Worm (Caenorhabditis elegans): Measurements from ENCODE around the gene ins-4.
A peak's percentile ranks its signal among the peaks of the same experiment; 100 is the strongest.

The ins-4 gene

DNA sequence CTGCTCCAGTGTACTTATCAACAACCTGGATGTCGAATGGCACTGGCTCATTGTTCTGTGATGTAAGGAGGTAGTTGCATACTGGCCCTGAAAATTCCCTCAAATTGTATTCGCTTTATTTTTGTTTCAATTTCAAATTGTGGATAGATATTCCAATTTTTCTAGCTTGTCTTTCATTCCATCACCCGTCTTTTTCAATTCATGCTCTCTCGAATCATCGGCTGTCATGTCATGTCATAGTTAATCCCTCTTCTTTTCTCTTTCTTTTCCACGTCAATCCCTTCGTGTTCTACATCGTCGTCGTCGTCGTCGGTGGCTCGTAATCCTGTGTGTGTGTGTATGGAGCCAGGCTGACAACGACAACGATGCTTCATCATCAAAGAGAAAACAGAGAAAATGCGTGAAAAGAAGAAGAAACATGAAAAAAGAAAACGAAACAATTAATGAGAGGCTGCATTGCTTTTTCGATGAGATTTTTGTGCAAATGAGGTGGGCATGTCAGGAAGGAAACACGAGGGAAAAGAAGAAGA is 40.5 kb upstream of the ins-4 start:
- TF ChIP-seq unc-42 (tag; optimal IDR thresholded peaks at IDR 0.05) = peak; percentile 27
- TF ChIP-seq unc-55 (GFP tag; optimal IDR thresholded peaks at IDR 0.05) = peak; percentile 37
- no peak for TF ChIP-seq mec-3 (tag; optimal IDR thresholded peaks at IDR 0.05; ENCODE audit: borderline replicate concordance)
- no peak for TF ChIP-seq unc-3 (GFP tag; conservative IDR thresholded peaks at IDR 0.05)
- no peak for TF ChIP-seq unc-3 (tag; optimal IDR thresholded peaks at IDR 0.05)
- TF ChIP-seq syd-9 (tag; optimal IDR thresholded peaks at IDR 0.05) = no peak
- no peak for TF ChIP-seq rnt-1 (tag; optimal IDR thresholded peaks at IDR 0.05)
- TF ChIP-seq ceh-14 (tag; optimal IDR thresholded peaks at IDR 0.05) = peak; percentile 12

DNA sequence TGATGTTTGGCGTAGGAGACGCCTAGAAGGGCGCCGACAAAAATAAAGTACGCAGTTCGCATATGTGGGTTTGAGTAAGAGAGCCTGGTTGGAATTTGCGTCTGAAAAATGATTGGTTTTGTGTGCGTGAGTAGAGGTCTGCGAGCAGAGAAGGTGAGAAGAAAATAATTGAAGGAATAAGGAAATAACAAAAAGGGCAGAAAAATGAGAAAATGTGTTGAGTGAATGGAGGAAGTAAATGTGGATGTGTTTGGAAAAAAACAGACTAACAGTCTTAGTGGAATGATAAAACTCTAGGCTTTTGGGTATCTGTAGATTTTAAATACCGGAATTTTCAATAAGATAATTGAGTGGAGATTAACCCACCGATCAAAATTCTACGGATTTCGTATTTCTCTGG is 39.6 kb upstream of the ins-4 start, which contains the start of gene casy-1:
Gene casy-1, minus strand, starts transcription at position 101 of the 400 bp plus-strand sequence.
- no peak for TF ChIP-seq odd-2 (tag; optimal IDR thresholded peaks at IDR 0.05)
- TF ChIP-seq unc-3 (GFP tag; conservative IDR thresholded peaks at IDR 0.05) = no peak
- TF ChIP-seq unc-3 (tag; optimal IDR thresholded peaks at IDR 0.05) = no peak
- no peak for TF ChIP-seq eyg-1 (tag; optimal IDR thresholded peaks at IDR 0.05)
- no peak for TF ChIP-seq C38D4.7 (GFP tag; optimal IDR thresholded peaks at IDR 0.05)
- no peak for TF ChIP-seq lim-6 (tag; optimal IDR thresholded peaks at IDR 0.05)
- TF ChIP-seq ceh-19 (GFP tag; optimal IDR thresholded peaks at IDR 0.05) = no peak
- no peak for TF ChIP-seq ceh-18 (tag; optimal IDR thresholded peaks at IDR 0.05)
- no peak for TF ChIP-seq ceh-24 (tag; optimal IDR thresholded peaks at IDR 0.05)
- TF ChIP-seq K09A11.1 (tag; optimal IDR thresholded peaks at IDR 0.05; ENCODE audit: insufficient read depth) = no peak
- no peak for TF ChIP-seq dmd-4 (tag; optimal IDR thresholded peaks at IDR 0.05; ENCODE audit: borderline replicate concordance)
- no peak for TF ChIP-seq ceh-34 (tag; optimal IDR thresholded peaks at IDR 0.05)
- no peak for TF ChIP-seq ceh-2 (tag; optimal IDR thresholded peaks at IDR 0.05)
- TF ChIP-seq tbx-2 (tag; optimal IDR thresholded peaks at IDR 0.05) = no peak
- no peak for TF ChIP-seq hlh-30 (tag; optimal IDR thresholded peaks at IDR 0.05; ENCODE audit: insufficient read depth)
- TF ChIP-seq K02D7.2 (tag; optimal IDR thresholded peaks at IDR 0.05) = no peak
- TF ChIP-seq fkh-10 (GFP tag; optimal IDR thresholded peaks at IDR 0.05) = no peak

DNA sequence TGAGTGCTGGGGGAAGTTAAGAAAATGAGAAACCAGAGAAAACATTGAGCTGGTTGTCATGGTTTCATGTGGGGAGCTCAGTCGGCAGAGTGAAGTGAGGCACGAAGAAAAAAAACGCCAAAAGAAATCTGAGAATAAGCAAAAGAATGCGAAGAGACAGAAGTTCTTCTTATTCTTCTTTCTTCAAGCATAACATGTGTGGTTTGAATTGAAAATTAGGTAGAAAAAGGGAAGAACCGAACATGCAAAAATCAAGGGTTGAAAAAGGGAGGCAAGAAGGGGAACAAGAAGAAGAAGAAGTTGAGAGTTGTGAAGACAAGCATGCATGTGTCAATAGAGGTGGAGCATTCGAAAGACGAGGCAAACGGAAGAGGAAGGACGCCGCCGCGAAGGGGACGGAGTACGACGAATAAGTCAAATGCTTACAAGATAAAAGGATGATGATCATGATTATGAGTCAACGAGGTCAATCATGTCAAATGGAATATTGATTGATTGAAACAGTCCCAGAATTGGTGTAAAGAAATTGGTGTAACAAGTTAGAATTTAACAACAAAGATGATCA is 38.3 kb upstream of the ins-4 start:
- TF ChIP-seq nhr-232 (tag; optimal IDR thresholded peaks at IDR 0.05) = no peak

DNA sequence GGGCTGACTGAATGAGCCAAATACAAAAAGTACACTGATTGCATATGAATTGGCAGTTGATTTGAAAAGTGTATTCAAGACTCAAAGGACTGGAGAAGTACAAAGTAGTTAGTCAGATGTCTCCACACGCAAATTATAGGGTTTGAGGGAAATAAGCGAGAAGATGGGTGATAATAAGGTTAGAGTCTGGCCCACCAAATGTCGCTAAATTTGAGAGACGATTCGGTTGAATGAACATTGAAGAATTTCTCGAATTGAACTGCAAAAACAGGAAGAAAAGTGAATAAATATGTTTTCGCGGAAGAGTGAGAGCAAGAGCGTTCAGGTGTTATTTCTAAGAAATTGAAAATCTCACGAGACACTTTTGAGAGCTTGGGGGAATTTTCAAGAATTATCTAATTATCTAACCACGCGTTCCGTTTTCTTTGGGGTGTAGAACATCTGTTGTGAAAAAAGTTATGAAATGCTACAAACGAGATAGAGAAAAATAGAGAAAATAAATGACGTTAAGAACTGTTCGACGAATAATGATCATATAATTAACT is 36.5 kb upstream of the ins-4 start:
- TF ChIP-seq pat-9 (tag; optimal IDR thresholded peaks at IDR 0.05) = no peak
- peak; percentile 83 for TF ChIP-seq unc-42 (tag; optimal IDR thresholded peaks at IDR 0.05)

DNA sequence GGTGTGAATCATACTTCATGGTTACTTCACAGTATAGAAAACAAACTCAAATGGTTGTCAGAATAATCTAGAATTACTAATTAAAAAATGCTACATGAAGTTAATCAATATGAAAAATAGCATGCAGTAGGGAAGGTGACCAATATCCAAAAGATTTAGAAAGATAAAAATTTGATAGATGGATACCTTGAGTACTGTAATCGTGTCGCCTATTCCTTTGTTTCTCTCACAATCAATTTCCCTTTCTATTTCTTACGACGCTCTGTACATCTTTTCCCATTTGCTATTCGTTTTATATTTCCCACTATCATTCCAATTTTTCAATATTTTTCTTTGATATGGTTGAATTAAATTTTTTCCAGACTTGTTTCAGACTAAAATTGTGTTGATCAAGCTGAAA is 34.8 kb upstream of the ins-4 start, which contains the start of gene B0034.7:
Gene B0034.7, plus strand, starts transcription at position 301 of the 400 bp plus-strand sequence.
- no peak for TF ChIP-seq rnt-1 (tag; optimal IDR thresholded peaks at IDR 0.05)

DNA sequence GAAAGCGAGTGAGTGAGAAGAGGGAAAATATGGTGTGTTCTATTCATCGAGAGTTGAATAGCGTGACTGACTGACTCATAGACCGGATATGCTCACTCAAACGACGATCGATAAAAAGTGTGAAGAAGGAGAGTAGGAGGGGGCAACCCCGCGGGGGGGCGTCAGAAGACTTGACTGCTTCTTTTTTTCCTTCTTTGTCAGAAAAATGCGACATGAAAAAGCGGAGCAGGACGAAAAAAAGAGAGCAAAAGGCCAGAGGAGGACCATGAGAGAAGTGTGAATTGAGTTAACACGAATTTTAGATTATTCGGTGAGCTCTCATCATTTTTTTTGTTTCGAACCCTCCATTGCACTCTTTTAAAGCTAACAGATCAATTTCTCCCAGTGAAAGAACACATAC is 33.8 kb upstream of the ins-4 start:
- peak; percentile 39 for TF ChIP-seq fkh-10 (GFP tag; optimal IDR thresholded peaks at IDR 0.05)
- TF ChIP-seq rnt-1 (tag; optimal IDR thresholded peaks at IDR 0.05) = no peak
- peak; percentile 63 for TF ChIP-seq unc-42 (tag; optimal IDR thresholded peaks at IDR 0.05)
- TF ChIP-seq sox-2 (GFP tag; IDR thresholded peaks at IDR 0.05) = no peak
- TF ChIP-seq ceh-31 (tag; optimal IDR thresholded peaks at IDR 0.05) = peak; percentile 19
- peak; percentile 47 for TF ChIP-seq ceh-48 (tag; optimal IDR thresholded peaks at IDR 0.05)
- TF ChIP-seq syd-9 (tag; optimal IDR thresholded peaks at IDR 0.05) = no peak

DNA sequence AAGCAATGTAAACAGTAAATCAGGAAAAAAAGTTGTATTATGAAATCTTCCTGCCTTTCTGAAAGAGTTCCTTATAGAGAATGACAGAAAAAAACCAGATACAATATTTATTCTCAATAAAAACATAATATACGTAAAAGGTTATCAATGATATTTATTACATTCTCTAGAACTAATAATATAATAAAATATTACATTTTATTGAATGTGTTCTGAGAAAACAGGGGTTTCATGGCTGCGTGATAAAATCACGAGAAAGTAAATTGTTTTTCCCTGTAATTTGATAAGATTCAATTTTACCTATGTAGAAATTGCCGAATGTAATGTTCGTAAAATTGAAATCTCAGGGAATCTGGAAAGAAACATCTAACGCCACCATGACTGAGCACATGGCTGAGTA is 31.2 kb upstream of the ins-4 start:
- TF ChIP-seq ceh-6 (GFP tag; optimal IDR thresholded peaks at IDR 0.05) = no peak
- TF ChIP-seq nhr-11 (tag; optimal IDR thresholded peaks at IDR 0.05) = no peak
- no peak for TF ChIP-seq gmeb-2 (tag; optimal IDR thresholded peaks at IDR 0.05)
- TF ChIP-seq C08G9.2 (tag; optimal IDR thresholded peaks at IDR 0.05) = no peak
- TF ChIP-seq unc-3 (GFP tag; conservative IDR thresholded peaks at IDR 0.05) = no peak
- no peak for TF ChIP-seq unc-3 (tag; optimal IDR thresholded peaks at IDR 0.05)
- TF ChIP-seq ceh-14 (tag; optimal IDR thresholded peaks at IDR 0.05) = no peak
- no peak for TF ChIP-seq tbx-7 (tag; optimal IDR thresholded peaks at IDR 0.05)
- TF ChIP-seq hlh-13 (GFP tag; optimal IDR thresholded peaks at IDR 0.05) = no peak
- no peak for TF ChIP-seq lin-11 (tag; optimal IDR thresholded peaks at IDR 0.05)
- TF ChIP-seq nfya-1 (tag; optimal IDR thresholded peaks at IDR 0.05) = no peak
- no peak for TF ChIP-seq T23F11.4 (GFP tag; optimal IDR thresholded peaks at IDR 0.05)
- no peak for TF ChIP-seq pag-3 (tag; optimal IDR thresholded peaks at IDR 0.05; ENCODE audit: borderline replicate concordance)
- no peak for TF ChIP-seq pax-1 (tag; optimal IDR thresholded peaks at IDR 0.05)

All from whole organism, late embryonic.